Worm (Caenorhabditis elegans) whole organism, young adult: ENCODE results near the gene T14B1.1.

Experiments
- ZK185.1 ChIP-seq: sonication (generic microtip); optimal IDR thresholded peaks from 2 replicates; lab custom pipeline; 2016; ENCODE audit warnings: mild to moderate bottlenecking, missing genetic modification characterization, missing compliant biosample characterization; ENCODE audit not compliant: poor library complexity, severe bottlenecking
- attf-3 ChIP-seq: fragments of 200-800 bp; sonication (Bioruptor generic); conservative IDR thresholded peaks from 2 replicates; pipeline ENCODE4 v1.3.6; 2022; ENCODE audit warnings: missing genetic modification reagents, missing genetic modification characterization, missing compliant biosample characterization
- dpl-1 ChIP-seq: fragments of 150-350 bp; optimal IDR thresholded peaks from 2 replicates; lab custom pipeline; 2014; ENCODE audit warnings: missing biosample characterization, missing genetic modification reagents, missing genetic modification characterization
- ets-4 ChIP-seq: fragments of 200-800 bp; sonication (Bioruptor generic); optimal IDR thresholded peaks from 2 replicates; lab custom pipeline; 2018; ENCODE audit warnings: mild to moderate bottlenecking, missing genetic modification characterization, missing compliant biosample characterization
- lsl-1 ChIP-seq: fragments of 200-800 bp; sonication (Bioruptor generic); optimal IDR thresholded peaks from 2 replicates; lab custom pipeline; 2018; ENCODE audit warnings: mild to moderate bottlenecking, missing genetic modification characterization, moderate library complexity, missing compliant biosample characterization
- somi-1 ChIP-seq: fragments of 200-800 bp; sonication (Bioruptor generic); optimal IDR thresholded peaks from 2 replicates; lab custom pipeline; 2018; ENCODE audit warnings: mild to moderate bottlenecking, missing genetic modification characterization, missing compliant biosample characterization

ce11 chrX:9648098-9648574, 20.4 kb downstream of the T14B1.1 start, which contains the start of gene F34H10.4:
- TF ChIP-seq dpl-1 (GFP tag; lab: Kevin White, UChicago) (no peak), lsl-1 (GFP tag; lab: Kevin White, UChicago) (no peak), ets-4 (GFP tag; lab: Kevin White, UChicago) (no peak), attf-3 (GFP tag; lab: Robert Waterston, UW) (no peak), ZK185.1 (tag; lab: Kevin White, UChicago) (no peak), somi-1 (GFP tag; lab: Kevin White, UChicago) (no peak)
